Worm (Caenorhabditis elegans) whole organism, L3 larva: ENCODE results near the gene zip-9.

Experiments used
- aly-2 ChIP-seq: fragments of 150-350 bp; optimal IDR thresholded peaks from 2 replicates; lab custom pipeline; 2014; ENCODE audit warnings: missing biosample characterization, missing genetic modification characterization
- ceh-82 ChIP-seq: fragments of 150-350 bp; optimal IDR thresholded peaks from 2 replicates; lab custom pipeline; 2014; ENCODE audit warnings: missing biosample characterization, missing genetic modification characterization
- daf-12 ChIP-seq: fragments of 150-350 bp; optimal IDR thresholded peaks from 2 replicates; lab custom pipeline; 2014; ENCODE audit warnings: missing biosample characterization, missing genetic modification reagents, missing genetic modification characterization
- elt-1 ChIP-seq: fragments of 150-350 bp; optimal IDR thresholded peaks from 2 replicates; lab custom pipeline; 2014; ENCODE audit warnings: missing biosample characterization, missing genetic modification characterization
- elt-2 ChIP-seq: sonication (generic microtip); optimal IDR thresholded peaks from 2 replicates; lab custom pipeline; 2016; ENCODE audit warnings: missing genetic modification reagents, mild to moderate bottlenecking, missing genetic modification characterization, missing compliant biosample characterization
- fos-1 ChIP-seq: fragments of 150-350 bp; optimal IDR thresholded peaks from 2 replicates; lab custom pipeline; 2014; ENCODE audit warnings: missing biosample characterization, missing genetic modification characterization
- pha-4 ChIP-seq: fragments of 150-350 bp; optimal IDR thresholded peaks from 2 replicates; lab custom pipeline; 2014; ENCODE audit warnings: missing biosample characterization, missing genetic modification reagents, missing genetic modification characterization
- snpc-4 ChIP-seq: fragments of 150-350 bp; optimal IDR thresholded peaks from 2 replicates; lab custom pipeline; 2014; ENCODE audit warnings: missing biosample characterization, missing genetic modification characterization
- tbx-2 ChIP-seq: sonication (generic microtip); optimal IDR thresholded peaks from 2 replicates; lab custom pipeline; 2016; ENCODE audit warnings: mild to moderate bottlenecking, missing genetic modification characterization, missing compliant biosample characterization

ce11 chrV:10970070-10970469 lies 27.8 kb downstream of the zip-9 start, which contains the start of gene F17C11.22:
- TF ChIP-seq daf-12 (tag; lab: Kevin White, UChicago): no peak
- no peak for TF ChIP-seq fos-1 (tag; lab: Kevin White, UChicago)
- no peak for TF ChIP-seq aly-2 (tag; lab: Kevin White, UChicago)
- TF ChIP-seq pha-4 (tag; lab: Kevin White, UChicago): no peak
- TF ChIP-seq elt-2 (tag; lab: Kevin White, UChicago): no peak
- TF ChIP-seq elt-1 (tag; lab: Kevin White, UChicago): no peak
- no peak for TF ChIP-seq snpc-4 (tag; lab: Kevin White, UChicago)
- no peak for TF ChIP-seq ceh-82
- TF ChIP-seq tbx-2 (tag; lab: Kevin White, UChicago): no peak
